Fruit fly (Drosophila melanogaster) ovary, adult (tissue): ENCODE results near the gene Or19b.
"Not testable (repeated sequence)": the region's sequence is repeated elsewhere in the genome, so short reads cannot be mapped to it uniquely, and the experiment has no call there.

Source experiments
- CG17801 ChIP-seq: fragments of 200-800 bp; optimal IDR thresholded peaks from 2 replicates; lab custom pipeline; 2019; ENCODE audit warnings: missing biosample characterization, mild to moderate bottlenecking, missing genetic modification characterization, moderate library complexity; ENCODE audit not compliant: partially characterized antibody

Or19b gene

dm6 chrX:20094098-20094497 is at the start of gene Or19b:
Or19b (plus strand) TSS chrX:20094398.
- not testable (repeated sequence) for TF ChIP-seq CG17801

dm6 chrX:20050994-20051393 is 43.2 kb upstream of the Or19b start, which contains the start of gene CG9570:
CG9570 (plus strand) TSS chrX:20051294.
- no peak for TF ChIP-seq CG17801

DNA sequence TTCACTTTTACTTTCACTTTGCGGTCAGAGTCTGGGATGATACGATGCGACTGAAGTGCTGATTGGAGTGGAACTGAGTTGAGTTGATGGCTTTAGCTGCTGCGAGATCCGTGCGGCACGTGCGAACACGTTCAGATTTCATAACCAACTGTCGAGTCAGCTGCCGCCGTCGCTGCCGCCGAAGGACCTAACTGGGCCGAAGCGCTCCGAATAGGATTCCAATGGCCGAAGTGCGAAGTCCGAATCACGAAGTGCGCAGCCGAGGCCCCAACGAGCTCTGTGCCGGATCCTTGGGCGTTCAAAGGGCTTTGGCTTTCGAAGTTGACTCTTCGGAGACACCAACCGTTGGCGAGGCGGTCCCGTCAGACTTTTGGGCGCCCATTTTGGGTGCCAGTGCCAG is 31.6 kb upstream of the Or19b start, which contains the start of gene Dop2R:
Gene Dop2R (minus strand): TSS at position 131 of the 400 bp plus-strand sequence.
- TF ChIP-seq CG17801, result no peak

DNA sequence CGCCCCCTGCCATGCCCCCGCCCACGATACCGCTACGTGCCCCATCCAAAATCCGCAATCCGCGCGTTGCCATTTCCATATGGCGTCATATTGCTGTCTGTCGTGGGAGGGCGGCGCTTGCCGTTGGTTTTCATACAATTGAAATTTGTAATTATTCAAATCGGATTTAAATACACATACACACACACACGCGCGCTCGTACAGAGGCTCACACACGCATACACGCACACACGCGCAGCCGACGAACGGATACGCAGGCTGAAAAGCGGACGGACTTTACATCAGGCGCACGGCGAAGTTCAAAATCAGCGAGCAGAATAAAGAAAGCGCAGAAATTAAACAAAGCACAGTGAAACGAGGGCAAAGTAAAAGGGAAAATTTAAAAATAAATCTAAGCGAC is 27.2 kb upstream of the Or19b start:
- no peak for TF ChIP-seq CG17801

DNA sequence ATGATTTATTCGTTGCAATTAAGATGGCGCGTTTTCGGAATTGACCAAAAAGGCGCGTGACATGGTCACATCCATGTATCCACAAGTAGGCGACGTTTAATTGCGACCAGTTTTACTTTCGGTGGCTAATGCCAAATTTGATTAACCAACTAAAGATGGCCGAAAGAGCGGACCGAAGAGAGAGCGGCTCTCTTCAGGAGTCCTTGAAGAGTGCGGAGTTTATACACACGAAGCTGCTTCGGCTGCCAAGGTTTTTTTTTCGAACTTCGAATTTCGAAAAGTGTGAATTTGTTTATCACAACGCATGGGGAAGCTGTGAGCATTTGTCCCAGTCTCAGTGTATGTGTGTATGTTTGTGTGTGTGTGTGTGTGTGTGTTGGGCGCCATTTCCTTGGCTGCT is 10.4 kb upstream of the Or19b start:
- no peak for TF ChIP-seq CG17801

DNA sequence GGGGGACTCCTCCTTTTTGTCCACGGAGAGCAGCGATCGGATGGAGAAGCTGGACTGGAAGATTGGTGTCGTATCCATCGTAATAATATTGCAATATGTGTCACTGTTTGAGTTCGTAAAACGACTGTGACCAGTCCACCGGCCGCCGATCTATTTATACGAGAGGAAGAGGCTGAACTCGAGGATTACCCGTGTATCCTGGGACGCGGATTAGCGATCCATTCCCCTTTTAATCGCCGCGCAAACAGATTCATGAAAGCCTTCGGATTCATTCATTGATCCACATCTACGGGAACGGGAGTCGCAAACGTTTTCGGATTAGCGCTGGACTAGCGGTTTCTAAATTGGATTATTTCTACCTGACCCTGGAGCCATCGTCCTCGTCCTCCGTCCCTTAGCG is 1.9 kb upstream of the Or19b start, which contains the start of gene fd19B:
Gene fd19B (minus strand): TSS at position 101 of the 400 bp plus-strand sequence.
- no peak for TF ChIP-seq CG17801

DNA sequence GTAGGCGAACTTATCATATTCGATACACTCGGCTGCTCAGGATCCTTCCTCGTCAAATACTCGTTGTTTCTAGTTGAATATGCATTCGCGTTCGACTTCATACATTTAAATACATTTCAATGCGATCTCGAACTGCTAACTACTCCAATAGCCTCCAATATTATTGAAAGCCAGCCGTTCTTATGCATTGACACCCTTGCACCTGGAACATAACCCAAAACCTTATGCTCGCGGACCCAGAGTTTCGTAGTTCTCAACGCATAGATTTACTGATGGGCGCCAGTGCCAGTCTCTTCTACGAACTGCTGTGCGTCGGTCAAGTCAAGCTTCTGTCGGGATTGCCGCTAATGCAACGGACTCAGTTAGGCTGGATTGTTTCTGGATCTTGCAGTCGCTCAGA is 2.2 kb downstream of the Or19b start, which contains the start of gene CG42581:
Gene CG42581 (minus strand): TSS at position 101 of the 400 bp plus-strand sequence.
- TF ChIP-seq CG17801, result not testable (repeated sequence)

DNA sequence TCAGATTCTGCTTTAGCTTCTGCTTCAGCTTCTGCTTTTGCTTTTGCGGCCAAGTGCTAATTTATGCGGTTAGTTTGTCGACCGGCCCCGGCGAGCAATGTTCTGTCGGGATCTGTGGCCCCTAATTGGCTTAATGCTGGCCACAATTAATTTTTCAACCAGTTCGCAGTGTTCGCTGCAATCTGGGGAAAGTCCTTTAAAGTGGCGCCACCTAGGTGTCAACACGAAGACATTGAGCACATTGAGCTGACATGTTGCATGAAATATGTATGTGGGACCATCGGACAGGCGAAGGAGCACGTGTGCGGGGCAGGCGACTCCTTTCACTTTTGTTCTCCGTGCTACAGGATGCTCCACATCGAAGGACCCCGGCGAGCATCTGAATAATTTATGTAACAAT is 10.8 kb downstream of the Or19b start:
- no peak for TF ChIP-seq CG17801

dm6 chrX:20110475-20110874 is 16.3 kb downstream of the Or19b start, which contains the start of gene karr:
karr (minus strand) TSS chrX:20110575.
- no peak for TF ChIP-seq CG17801

dm6 chrX:20122153-20122552 is 28.0 kb downstream of the Or19b start, which contains the start of gene CG34331:
CG34331 (plus strand) TSS chrX:20122453.
- no peak for TF ChIP-seq CG17801

dm6 chrX:20129554-20129953 is 35.4 kb downstream of the Or19b start:
- TF ChIP-seq CG17801, result no peak

- TF ChIP-seq CG17801, result no peak
Observed at dm6 chrX:20130486-20130885, 36.3 kb downstream of the Or19b start.

DNA sequence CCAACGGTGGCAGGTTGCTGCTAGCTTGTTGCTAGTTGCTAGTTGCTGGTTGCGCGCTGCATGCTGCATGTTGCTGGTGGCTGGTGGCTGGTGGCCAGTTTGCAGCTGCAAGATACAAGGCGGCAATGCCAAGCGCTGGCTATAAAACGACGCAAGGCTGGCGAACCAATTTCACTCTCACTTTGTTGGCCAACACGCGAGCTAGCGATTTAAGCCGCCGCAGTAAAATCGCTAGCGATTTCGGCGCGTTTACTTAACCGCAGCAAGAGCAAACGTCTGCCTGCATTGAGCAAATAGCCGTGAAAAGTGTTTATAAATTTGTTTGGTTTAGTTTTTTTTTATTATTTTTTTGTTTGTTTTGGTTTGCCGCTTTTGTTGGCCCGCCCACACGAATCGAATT is 39.2 kb downstream of the Or19b start, which contains the start of gene CG15322:
Gene CG15322 (plus strand): TSS at position 148 of the 400 bp plus-strand sequence.
- no peak for TF ChIP-seq CG17801

DNA sequence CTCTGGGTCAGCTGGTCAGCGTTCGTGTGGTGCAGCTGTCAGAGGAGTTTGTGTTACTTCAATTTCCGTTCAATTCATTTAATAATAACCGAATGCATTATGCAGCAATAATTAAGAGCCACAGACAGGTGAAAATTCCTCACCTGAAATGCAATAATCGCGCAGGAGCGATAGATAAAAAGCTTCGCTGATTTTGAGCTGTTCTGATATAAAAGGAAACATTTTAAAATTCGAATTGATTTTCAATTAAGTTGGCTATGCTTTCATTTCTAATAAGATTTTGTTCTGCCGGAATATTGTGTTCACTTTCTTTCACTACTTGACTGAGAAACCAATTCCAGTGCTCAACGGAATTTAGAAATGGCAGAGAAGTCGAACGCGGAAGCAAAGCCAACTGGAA is 45.3 kb downstream of the Or19b start, which contains the start of gene CG42583:
Gene CG42583 (plus strand): TSS at position 301 of the 400 bp plus-strand sequence.
- TF ChIP-seq CG17801, result no peak

dm6 chrX:20140710-20141109 is 46.5 kb downstream of the Or19b start, which contains the start of gene CG34332:
CG34332 (plus strand) TSS chrX:20141010.
- no peak for TF ChIP-seq CG17801

DNA sequence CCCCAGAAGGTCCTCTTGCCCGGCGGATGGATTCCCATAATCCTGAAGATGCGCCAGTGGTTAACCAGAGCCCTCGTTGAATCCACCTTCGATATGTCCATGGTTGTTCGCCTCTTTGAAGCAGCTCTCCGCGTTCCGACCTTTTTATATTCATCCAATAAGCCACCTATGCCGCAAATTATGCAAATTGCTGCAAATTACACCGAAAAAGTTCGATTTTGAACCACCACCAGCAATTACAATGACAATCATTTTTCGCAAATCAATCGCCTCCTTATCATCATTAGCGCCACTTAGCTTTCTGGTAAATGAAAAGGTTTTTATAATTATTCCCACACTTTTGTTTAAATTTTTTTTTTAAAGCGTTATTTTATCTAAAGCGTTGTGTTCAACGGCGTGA is 48.9 kb downstream of the Or19b start, which contains the start of gene Or19a:
Gene Or19a (minus strand): TSS at position 101 of the 400 bp plus-strand sequence.
- not testable (repeated sequence) for TF ChIP-seq CG17801
